Worm (Caenorhabditis elegans) whole organism, late embryonic: ENCODE results near the gene F43G6.8.

Experiments
- K02D7.2 ChIP-seq: sonication (generic microtip); optimal IDR thresholded peaks from 2 replicates; lab custom pipeline; 2017; ENCODE audit warnings: mild to moderate bottlenecking, missing genetic modification characterization, missing compliant biosample characterization
- K09A11.1 ChIP-seq: sonication (generic microtip); optimal IDR thresholded peaks from 2 replicates; lab custom pipeline; 2017; ENCODE audit warnings: antibody characterized with exemption, mild to moderate bottlenecking, missing genetic modification characterization, missing compliant biosample characterization; ENCODE audit not compliant: insufficient read depth
- ama-1 ChIP-seq: fragments of 150-350 bp; optimal IDR thresholded peaks from 2 replicates; lab custom pipeline; 2014
- ceh-14 ChIP-seq: sonication (generic microtip); optimal IDR thresholded peaks from 2 replicates; lab custom pipeline; 2016; ENCODE audit warnings: missing genotype, missing genetic modification characterization, missing compliant biosample characterization
- ceh-18 ChIP-seq: sonication (generic microtip); optimal IDR thresholded peaks from 2 replicates; lab custom pipeline; 2016; ENCODE audit warnings: missing genetic modification characterization, missing compliant biosample characterization
- ceh-24 ChIP-seq: sonication (generic microtip); optimal IDR thresholded peaks from 2 replicates; lab custom pipeline; 2016; ENCODE audit warnings: mild to moderate bottlenecking, missing genetic modification characterization, missing compliant biosample characterization
- ceh-31 ChIP-seq: sonication (generic microtip); optimal IDR thresholded peaks from 2 replicates; lab custom pipeline; 2016; ENCODE audit warnings: missing genetic modification characterization, missing compliant biosample characterization
- che-1 ChIP-seq: sonication (generic microtip); optimal IDR thresholded peaks from 2 replicates; lab custom pipeline; 2016; ENCODE audit warnings: mild to moderate bottlenecking, missing genetic modification characterization, missing compliant biosample characterization
- dmd-4 ChIP-seq: sonication (generic microtip); optimal IDR thresholded peaks from 2 replicates; lab custom pipeline; 2016; ENCODE audit warnings: borderline replicate concordance, missing genetic modification characterization, missing compliant biosample characterization
- hlh-13 ChIP-seq: fragments of 200-800 bp; sonication (Bioruptor generic); optimal IDR thresholded peaks from 2 replicates; lab custom pipeline; 2018; ENCODE audit warnings: mild to moderate bottlenecking, missing genetic modification characterization, missing compliant biosample characterization
- hlh-15 ChIP-seq: sonication (generic microtip); optimal IDR thresholded peaks from 2 replicates; lab custom pipeline; 2016; ENCODE audit warnings: missing genetic modification characterization, missing compliant biosample characterization
- lim-6 ChIP-seq: sonication (generic microtip); optimal IDR thresholded peaks from 2 replicates; lab custom pipeline; 2016; ENCODE audit warnings: missing genetic modification characterization, missing compliant biosample characterization
- lin-11 ChIP-seq: fragments of 200-800 bp; sonication (Bioruptor generic); optimal IDR thresholded peaks from 2 replicates; lab custom pipeline; 2018; ENCODE audit warnings: mild to moderate bottlenecking, missing genetic modification characterization, missing compliant biosample characterization
- madf-2 ChIP-seq: sonication (generic microtip); optimal IDR thresholded peaks from 2 replicates; lab custom pipeline; 2017; ENCODE audit warnings: missing genetic modification characterization, missing compliant biosample characterization
- mec-3 ChIP-seq: sonication (generic microtip); optimal IDR thresholded peaks from 2 replicates; lab custom pipeline; 2016; ENCODE audit warnings: borderline replicate concordance, missing genetic modification characterization, missing compliant biosample characterization
- npax-4 ChIP-seq: sonication (generic microtip); optimal IDR thresholded peaks from 2 replicates; lab custom pipeline; 2016; ENCODE audit warnings: missing genetic modification characterization, missing compliant biosample characterization
- pat-9 ChIP-seq: fragments of 200-800 bp; sonication (Bioruptor generic); optimal IDR thresholded peaks from 2 replicates; lab custom pipeline; 2018; ENCODE audit warnings: mild to moderate bottlenecking, missing genetic modification characterization, moderate library complexity, missing compliant biosample characterization
- pqm-1 ChIP-seq: sonication (generic microtip); optimal IDR thresholded peaks from 2 replicates; lab custom pipeline; 2016; ENCODE audit warnings: missing genetic modification characterization, missing compliant biosample characterization
- pros-1 ChIP-seq: fragments of 150-350 bp; optimal IDR thresholded peaks from 2 replicates; lab custom pipeline; 2014; ENCODE audit warnings: missing biosample characterization, missing genetic modification reagents, missing genetic modification characterization
- rnt-1 ChIP-seq: sonication (generic microtip); optimal IDR thresholded peaks from 2 replicates; lab custom pipeline; 2016; ENCODE audit warnings: missing genetic modification characterization, missing compliant biosample characterization
- sox-2 ChIP-seq: fragments of 200-800 bp; sonication (Bioruptor generic); IDR thresholded peaks from 2 replicates; pipeline ENCODE4 v1.3.6; 2022; ENCODE audit warnings: missing genetic modification reagents, missing genetic modification characterization, missing compliant biosample characterization
- syd-9 ChIP-seq: sonication (generic microtip); optimal IDR thresholded peaks from 2 replicates; lab custom pipeline; 2016; ENCODE audit warnings: mild to moderate bottlenecking, missing genetic modification characterization, moderate library complexity, missing compliant biosample characterization
- ttx-3 ChIP-seq: sonication (generic microtip); optimal IDR thresholded peaks from 2 replicates; lab custom pipeline; 2016; ENCODE audit warnings: missing genetic modification reagents, missing genetic modification characterization, missing compliant biosample characterization
- unc-3 ChIP-seq, 2 experiments: fragments of 200-800 bp in 1 of 2; sonication (Bioruptor generic) in 1 of 2; sonication (generic microtip) in 1 of 2; conservative IDR thresholded peaks in 1 of 2; optimal IDR thresholded peaks in 1 of 2; 2 replicates each; pipeline versions ENCODE4 v1.3.6 to Lab custom; 2016 to 2022; ENCODE audit warnings: missing compliant biosample characterization in 2 of 2, missing genetic modification characterization in 2 of 2, missing genetic modification reagents in 1 of 2
- unc-42 ChIP-seq: sonication (generic microtip); optimal IDR thresholded peaks from 2 replicates; lab custom pipeline; 2016; ENCODE audit warnings: missing genotype, missing genetic modification characterization, missing compliant biosample characterization
- unc-55 ChIP-seq: sonication (generic microtip); optimal IDR thresholded peaks from 2 replicates; lab custom pipeline; 2017; ENCODE audit warnings: missing biosample characterization, missing genetic modification reagents, missing genetic modification characterization
- ztf-16 ChIP-seq: sonication (generic microtip); optimal IDR thresholded peaks from 2 replicates; lab custom pipeline; 2017; ENCODE audit warnings: missing genetic modification characterization, missing compliant biosample characterization

The F43G6.8 gene

DNA sequence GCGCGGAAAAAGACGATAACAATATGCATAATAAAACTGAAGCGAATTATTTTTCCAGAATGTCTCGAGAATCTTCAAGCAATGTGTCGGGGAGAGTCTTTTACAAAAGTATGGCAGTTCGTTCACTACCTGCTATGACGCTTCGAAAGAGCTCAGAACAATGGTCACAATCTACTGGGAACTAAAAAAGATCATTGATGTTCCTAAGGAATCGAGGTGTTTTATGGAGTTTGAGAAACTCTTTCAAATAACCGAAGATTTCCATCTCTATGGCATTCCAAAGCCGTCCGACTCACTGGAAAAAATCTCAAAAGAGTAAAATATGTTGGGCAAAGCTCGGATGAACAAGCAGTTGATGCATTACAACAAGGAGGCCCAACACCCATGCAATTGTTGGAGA lies 41.5 kb downstream of the F43G6.8 start, which contains the start of gene F44E5.15:
TSS of gene F44E5.15 (plus strand) at position 301 of the 400 bp plus-strand sequence.
- TF ChIP-seq ceh-31 (tag; lab: Kevin White, UChicago) (no peak), pqm-1 (tag; lab: Kevin White, UChicago) (no peak), ama-1 (lab: Kevin White, UChicago) (no peak), npax-4 (tag; lab: Kevin White, UChicago) (no peak), madf-2 (tag; lab: Kevin White, UChicago) (no peak)

DNA sequence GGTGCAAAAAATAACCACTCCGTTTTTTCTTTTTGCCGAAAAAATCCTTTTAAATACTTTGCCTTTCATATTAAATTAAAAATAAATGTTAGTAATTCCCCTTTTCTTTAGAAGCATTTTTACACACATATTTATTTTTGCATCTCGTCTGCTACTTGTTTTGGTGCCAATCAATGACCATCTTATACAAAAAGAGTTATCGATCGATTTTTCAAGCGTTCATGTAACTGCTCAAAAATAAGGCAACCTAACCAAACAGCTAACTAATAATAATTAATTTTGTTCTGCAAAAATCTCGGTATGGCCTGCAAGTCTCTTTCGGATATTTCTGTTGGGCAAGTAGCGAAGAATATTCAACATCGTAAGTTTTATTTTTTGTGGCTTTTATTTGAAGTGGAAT lies 47.4 kb downstream of the F43G6.8 start, which contains the start of gene F44E5.2:
TSS of gene F44E5.2 (plus strand) at position 301 of the 400 bp plus-strand sequence.
- no peak for TF ChIP-seq lin-11 (tag; lab: Kevin White, UChicago)
- TF ChIP-seq sox-2 (GFP tag; lab: Robert Waterston, UW) = no peak
- TF ChIP-seq syd-9 = no peak
- no peak for TF ChIP-seq lim-6
- no peak for TF ChIP-seq dmd-4 (tag; lab: Kevin White, UChicago)
- TF ChIP-seq pqm-1 (tag; lab: Kevin White, UChicago) = no peak
- TF ChIP-seq rnt-1 (tag; lab: Kevin White, UChicago) = no peak
- no peak for TF ChIP-seq ceh-18 (tag; lab: Kevin White, UChicago)
- TF ChIP-seq K09A11.1 (tag; lab: Kevin White, UChicago) = no peak
- TF ChIP-seq ttx-3 (tag; lab: Kevin White, UChicago) = no peak

DNA sequence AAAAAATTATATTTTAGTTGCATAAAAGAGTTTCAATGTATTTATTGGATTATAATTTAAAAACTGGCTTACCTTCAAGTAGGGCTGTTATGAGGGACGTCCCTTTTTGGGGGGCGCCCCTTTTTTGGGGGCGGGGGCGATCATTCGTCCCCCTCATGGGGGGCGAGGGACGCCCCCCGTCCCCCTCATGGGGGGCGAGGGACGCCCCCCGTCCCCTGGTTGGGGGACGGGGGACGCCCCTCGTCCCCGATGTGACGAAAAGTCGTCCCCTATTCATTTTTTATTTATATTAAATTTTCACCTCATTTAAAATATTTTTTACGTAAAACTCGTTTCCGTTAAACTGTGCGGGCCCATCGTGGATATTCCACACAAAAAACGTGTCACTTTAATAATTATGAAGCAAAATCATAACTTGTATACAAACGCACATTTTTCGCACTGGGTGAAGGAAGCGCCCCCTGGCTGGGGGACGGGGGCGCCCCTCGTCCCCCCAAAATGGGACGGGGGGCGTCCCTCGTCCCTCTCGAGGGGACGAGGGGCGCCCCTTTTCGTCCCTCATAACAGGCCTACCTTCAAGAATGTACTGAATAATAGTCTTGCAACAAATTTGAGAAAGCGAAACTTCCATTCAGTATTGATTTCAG lies 48.3 kb downstream of the F43G6.8 start:
- no peak for TF ChIP-seq mec-3
- no peak for TF ChIP-seq pqm-1 (tag; lab: Kevin White, UChicago)
- no peak for TF ChIP-seq pros-1 (tag; lab: Kevin White, UChicago)
- no peak for TF ChIP-seq lim-6
- no peak for TF ChIP-seq unc-42 (tag; lab: Kevin White, UChicago)
- TF ChIP-seq npax-4 (tag; lab: Kevin White, UChicago) = no peak
- TF ChIP-seq pat-9 = no peak
- TF ChIP-seq ceh-24 (tag; lab: Kevin White, UChicago) = no peak
- no peak for TF ChIP-seq K02D7.2 (tag; lab: Kevin White, UChicago)
- TF ChIP-seq che-1 = no peak
- no peak for TF ChIP-seq syd-9
- TF ChIP-seq unc-55 = no peak
- no peak for TF ChIP-seq unc-3 (GFP tag; conservative IDR thresholded peaks at IDR 0.05; lab: Robert Waterston, UW)
- no peak for TF ChIP-seq unc-3 (tag; optimal IDR thresholded peaks at IDR 0.05; lab: Kevin White, UChicago)
- TF ChIP-seq hlh-13 = no peak
- TF ChIP-seq hlh-15 (tag; lab: Kevin White, UChicago) = no peak
- TF ChIP-seq ztf-16 (tag; lab: Kevin White, UChicago) = no peak
- TF ChIP-seq ceh-14 (tag; lab: Kevin White, UChicago) = no peak
